Worm (Caenorhabditis elegans): ENCODE data around the gene C17H11.4.

DNA sequence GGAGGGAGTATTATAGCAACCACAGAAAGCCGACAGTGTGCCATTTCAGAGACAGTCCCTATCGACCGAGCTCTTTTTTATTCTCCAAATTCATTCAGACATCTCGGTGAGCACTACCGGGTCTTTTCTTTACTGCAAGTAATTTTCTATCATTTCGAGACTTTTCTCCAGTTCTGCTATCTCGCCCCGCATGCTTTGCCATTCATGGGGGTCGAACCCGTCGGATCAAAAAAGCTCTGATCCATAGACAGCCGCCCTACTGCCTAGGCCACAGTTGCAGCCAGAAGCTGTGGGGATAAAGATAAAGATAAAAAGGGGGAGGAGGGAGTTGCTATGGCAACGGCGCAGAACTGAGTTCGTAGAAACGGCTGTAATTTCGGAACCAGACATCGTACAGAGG lies 30.0 kb downstream of the C17H11.4 start:
- no peak for TF ChIP-seq zip-4 (GFP tag; optimal IDR thresholded peaks at IDR 0.05)
- TF ChIP-seq hpl-2 (GFP tag; optimal IDR thresholded peaks at IDR 0.05): no peak
- no peak for TF ChIP-seq C34B4.2 (tag; optimal IDR thresholded peaks at IDR 0.05)
- no peak for TF ChIP-seq egl-27 (tag; optimal IDR thresholded peaks at IDR 0.05)

Data from whole organism, L1 larva.